Worm (Caenorhabditis elegans): ENCODE data around the gene wdr-46.

wdr-46 gene

ce11 chrIV:12378919-12379318, 6.9 kb downstream of the wdr-46 start (continued):
- TF ChIP-seq T20F7.1 (GFP tag; optimal IDR thresholded peaks at IDR 0.05) (no peak), saeg-2 (GFP tag; IDR thresholded peaks at IDR 0.05) (no peak)

DNA sequence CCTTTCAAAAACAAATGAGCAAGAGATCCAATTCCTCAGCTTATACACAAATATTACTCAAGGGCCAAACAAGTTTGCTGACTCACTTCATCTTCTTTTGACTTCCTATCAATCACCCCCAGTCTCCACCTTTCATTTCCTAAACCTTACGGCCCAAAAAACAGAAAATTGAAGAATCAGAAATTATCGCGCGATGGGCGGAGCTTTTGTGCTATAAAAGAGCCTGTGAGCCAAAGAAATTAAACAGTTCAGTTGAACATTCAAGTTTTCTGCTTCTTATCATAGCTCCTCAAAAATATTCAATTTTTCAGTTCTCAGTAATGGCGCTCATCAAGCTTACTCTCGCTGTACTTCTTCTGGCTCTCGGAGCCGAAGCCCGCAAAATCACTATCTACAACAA, 7.7 kb downstream of the wdr-46 start, which contains the start of gene thn-1:
Gene thn-1, plus strand, starts transcription at position 301 of the 400 bp plus-strand sequence.
- TF ChIP-seq F37D6.2 (tag; optimal IDR thresholded peaks at IDR 0.05), result no peak
- no peak for TF ChIP-seq daf-16 (GFP tag; optimal IDR thresholded peaks at IDR 0.05)
- no peak for TF ChIP-seq daf-16 (tag; optimal IDR thresholded peaks at IDR 0.05)
- no peak for TF ChIP-seq nhr-48 (tag; optimal IDR thresholded peaks at IDR 0.05)
- TF ChIP-seq Y5F2A.4 (GFP tag; optimal IDR thresholded peaks at IDR 0.05), result no peak
- no peak for TF ChIP-seq sdz-12 (GFP tag; optimal IDR thresholded peaks at IDR 0.05)
- TF ChIP-seq nhr-41 (GFP tag; IDR thresholded peaks at IDR 0.05), result no peak
- no peak for TF ChIP-seq duxl-1 (tag; optimal IDR thresholded peaks at IDR 0.05; ENCODE audit: poor library complexity)
- TF ChIP-seq pqm-1 (tag; optimal IDR thresholded peaks at IDR 0.05), result no peak
- no peak for TF ChIP-seq jun-1 (tag; optimal IDR thresholded peaks at IDR 0.05)
- no peak for TF ChIP-seq ZK337.2 (GFP tag; IDR thresholded peaks at IDR 0.05)
- no peak for TF ChIP-seq spr-3 (GFP tag; optimal IDR thresholded peaks at IDR 0.05)
- no peak for TF ChIP-seq nhr-6 (tag; optimal IDR thresholded peaks at IDR 0.05)
- no peak for TF ChIP-seq dve-1 (tag; optimal IDR thresholded peaks at IDR 0.05; ENCODE audit: insufficient read depth)
- TF ChIP-seq lin-15B (tag; optimal IDR thresholded peaks at IDR 0.05), result no peak
- TF ChIP-seq F26F4.8 (GFP tag; conservative IDR thresholded peaks at IDR 0.05), result no peak

ce11 chrIV:12382864-12383263, 10.8 kb downstream of the wdr-46 start, which contains the start of gene thn-2:
TSS of gene thn-2 (plus strand) at chrIV:12383170.
- TF ChIP-seq dmd-6 (GFP tag; IDR thresholded peaks at IDR 0.05) (peak; percentile 60), R02D3.7 (tag; optimal IDR thresholded peaks at IDR 0.05) (no peak), spr-1 (tag; optimal IDR thresholded peaks at IDR 0.05) (no peak)

DNA sequence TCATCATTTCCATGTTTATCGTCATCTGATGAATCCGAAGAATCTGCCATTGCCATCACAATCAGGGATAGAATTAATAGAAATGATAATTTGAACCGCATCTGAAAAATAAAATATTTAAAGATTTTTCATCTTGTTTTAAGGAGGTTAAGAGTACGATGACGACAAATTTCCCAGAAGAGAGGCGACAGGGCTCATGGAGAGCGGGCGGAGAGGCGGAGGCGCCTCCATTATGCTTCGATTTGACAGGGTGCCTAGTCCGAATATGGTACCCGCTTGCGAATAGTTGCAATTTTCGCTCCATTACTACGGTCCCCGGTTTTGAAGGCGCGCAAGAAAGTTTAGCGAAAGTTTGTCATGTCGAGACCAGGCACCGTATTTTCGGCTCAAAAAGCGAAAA, 13.0 kb downstream of the wdr-46 start, which contains the start of gene F28D1.6:
Gene F28D1.6, minus strand, starts transcription at position 101 of the 400 bp plus-strand sequence.
- TF ChIP-seq set-16 (GFP tag; IDR thresholded peaks at IDR 0.05) (0 out of 2 replicates have a peak, but pooled peaks have one; percentile 6), nhr-41 (GFP tag; IDR thresholded peaks at IDR 0.05) (no peak)

DNA sequence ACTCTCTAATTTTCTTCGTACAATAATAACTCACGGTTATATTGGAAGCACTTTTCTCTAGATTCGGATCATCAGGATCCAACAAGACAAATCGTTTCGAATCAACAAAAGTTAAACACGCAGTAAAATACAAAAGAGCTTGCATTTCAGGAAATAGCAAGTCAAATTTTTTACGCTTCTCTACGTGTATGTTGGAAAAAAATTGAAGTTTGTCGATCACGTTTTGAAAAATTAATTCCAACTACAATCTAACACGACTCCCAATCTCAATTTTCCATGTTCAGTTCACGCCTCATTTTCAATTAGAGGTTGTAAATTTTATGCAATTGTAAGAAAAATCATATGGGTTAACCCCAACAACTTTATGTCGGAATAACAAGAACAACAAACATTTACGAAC, 17.9 kb downstream of the wdr-46 start, which contains the start of gene spe-45:
Gene spe-45, minus strand, starts transcription at position 145 of the 400 bp plus-strand sequence.
- TF ChIP-seq F49E8.2 (tag; optimal IDR thresholded peaks at IDR 0.05; ENCODE audit: borderline replicate concordance) (peak; percentile 74), tra-1 (GFP tag; IDR thresholded peaks at IDR 0.05) (0 out of 2 replicates have a peak, but pooled peaks have one; percentile 20), lin-38 (GFP tag; IDR thresholded peaks at IDR 0.05) (peak; percentile 46; the same call in 1 of the 2 replicates), ctbp-1 (GFP tag; IDR thresholded peaks at IDR 0.05) (0 out of 2 replicates have a peak, but pooled peaks have one; percentile 9), ZK546.5 (tag; optimal IDR thresholded peaks at IDR 0.05) (no peak), unc-62 (GFP tag; optimal IDR thresholded peaks at IDR 0.05 in 1 of 2) (peak in 1 of 2 experiments; percentile 23), unc-62 (tag; optimal IDR thresholded peaks at IDR 0.05) (no peak), fkh-10 (GFP tag; optimal IDR thresholded peaks at IDR 0.05) (no peak), egl-27 (tag; optimal IDR thresholded peaks at IDR 0.05) (no peak), snpc-1.2 (GFP tag; IDR thresholded peaks at IDR 0.05) (peak; percentile 76; the same call in 1 of the 2 replicates)
